Worm (Caenorhabditis elegans) whole organism, late embryonic: ENCODE results near the gene T09A5.14.
A peak's percentile ranks its signal among the peaks of the same experiment; 100 is the strongest.

Experiments
- C08G9.2 ChIP-seq: sonication (generic microtip); optimal IDR thresholded peaks from 2 replicates; lab custom pipeline; 2016; ENCODE audit warnings: mild to moderate bottlenecking, missing genetic modification characterization, moderate library complexity, missing compliant biosample characterization
- F13H6.1 ChIP-seq: sonication (generic microtip); optimal IDR thresholded peaks from 2 replicates; lab custom pipeline; 2016; ENCODE audit warnings: missing genetic modification characterization, missing compliant biosample characterization
- K02D7.2 ChIP-seq: sonication (generic microtip); optimal IDR thresholded peaks from 2 replicates; lab custom pipeline; 2017; ENCODE audit warnings: mild to moderate bottlenecking, missing genetic modification characterization, missing compliant biosample characterization
- T23F11.4 ChIP-seq: fragments of 200-800 bp; sonication (Bioruptor generic); optimal IDR thresholded peaks from 2 replicates; lab custom pipeline; 2018; ENCODE audit warnings: mild to moderate bottlenecking, missing genetic modification characterization, missing compliant biosample characterization
- ama-1 ChIP-seq: fragments of 150-350 bp; optimal IDR thresholded peaks from 2 replicates; lab custom pipeline; 2014
- ceh-14 ChIP-seq: sonication (generic microtip); optimal IDR thresholded peaks from 2 replicates; lab custom pipeline; 2016; ENCODE audit warnings: missing genotype, missing genetic modification characterization, missing compliant biosample characterization
- ceh-18 ChIP-seq: sonication (generic microtip); optimal IDR thresholded peaks from 2 replicates; lab custom pipeline; 2016; ENCODE audit warnings: missing genetic modification characterization, missing compliant biosample characterization
- ceh-2 ChIP-seq: sonication (generic microtip); optimal IDR thresholded peaks from 2 replicates; lab custom pipeline; 2016; ENCODE audit warnings: missing genotype, missing genetic modification characterization, missing compliant biosample characterization
- ceh-24 ChIP-seq: sonication (generic microtip); optimal IDR thresholded peaks from 2 replicates; lab custom pipeline; 2016; ENCODE audit warnings: mild to moderate bottlenecking, missing genetic modification characterization, missing compliant biosample characterization
- ceh-31 ChIP-seq: sonication (generic microtip); optimal IDR thresholded peaks from 2 replicates; lab custom pipeline; 2016; ENCODE audit warnings: missing genetic modification characterization, missing compliant biosample characterization
- ceh-34 ChIP-seq: sonication (generic microtip); optimal IDR thresholded peaks from 2 replicates; lab custom pipeline; 2016; ENCODE audit warnings: mild to moderate bottlenecking, missing genetic modification characterization, missing compliant biosample characterization
- ceh-6 ChIP-seq: fragments of 200-800 bp; sonication (Bioruptor generic); optimal IDR thresholded peaks from 2 replicates; lab custom pipeline; 2018; ENCODE audit warnings: mild to moderate bottlenecking, missing genetic modification characterization, missing compliant biosample characterization
- dmd-4 ChIP-seq: sonication (generic microtip); optimal IDR thresholded peaks from 2 replicates; lab custom pipeline; 2016; ENCODE audit warnings: borderline replicate concordance, missing genetic modification characterization, missing compliant biosample characterization
- elt-2 ChIP-seq: sonication (generic microtip); optimal IDR thresholded peaks from 2 replicates; lab custom pipeline; 2016; ENCODE audit warnings: missing genetic modification reagents, missing genetic modification characterization, missing compliant biosample characterization
- elt-4 ChIP-seq: sonication (generic microtip); optimal IDR thresholded peaks from 2 replicates; lab custom pipeline; 2016; ENCODE audit warnings: missing genetic modification characterization, missing compliant biosample characterization
- ets-4 ChIP-seq: sonication (generic microtip); optimal IDR thresholded peaks from 2 replicates; lab custom pipeline; 2016; ENCODE audit warnings: missing genetic modification characterization, missing compliant biosample characterization
- eyg-1 ChIP-seq: sonication (generic microtip); optimal IDR thresholded peaks from 2 replicates; lab custom pipeline; 2016; ENCODE audit warnings: missing genotype, missing genetic modification characterization, missing compliant biosample characterization
- fax-1 ChIP-seq: sonication (generic microtip); optimal IDR thresholded peaks from 2 replicates; lab custom pipeline; 2016; ENCODE audit warnings: missing genotype, missing genetic modification characterization, missing compliant biosample characterization
- fkh-10 ChIP-seq: fragments of 150-350 bp; optimal IDR thresholded peaks from 2 replicates; lab custom pipeline; 2014; ENCODE audit warnings: missing biosample characterization, missing genetic modification reagents, missing genetic modification characterization
- gmeb-2 ChIP-seq: sonication (generic microtip); optimal IDR thresholded peaks from 2 replicates; lab custom pipeline; 2016; ENCODE audit warnings: missing genetic modification characterization, inconsistent platforms, missing compliant biosample characterization
- hlh-13 ChIP-seq: fragments of 200-800 bp; sonication (Bioruptor generic); optimal IDR thresholded peaks from 2 replicates; lab custom pipeline; 2018; ENCODE audit warnings: mild to moderate bottlenecking, missing genetic modification characterization, missing compliant biosample characterization
- hlh-15 ChIP-seq: sonication (generic microtip); optimal IDR thresholded peaks from 2 replicates; lab custom pipeline; 2016; ENCODE audit warnings: missing genetic modification characterization, missing compliant biosample characterization
- hlh-30 ChIP-seq: sonication (generic microtip); optimal IDR thresholded peaks from 2 replicates; lab custom pipeline; 2017; ENCODE audit warnings: antibody characterized with exemption, missing genetic modification characterization, missing compliant biosample characterization; ENCODE audit not compliant: insufficient read depth
- hlh-6 ChIP-seq: sonication (generic microtip); optimal IDR thresholded peaks from 2 replicates; lab custom pipeline; 2016; ENCODE audit warnings: missing genotype, missing genetic modification characterization, missing compliant biosample characterization
- hlh-8 ChIP-seq: sonication (generic microtip); optimal IDR thresholded peaks from 2 replicates; lab custom pipeline; 2016; ENCODE audit warnings: missing genotype, missing genetic modification characterization, missing compliant biosample characterization
- mec-3 ChIP-seq: sonication (generic microtip); optimal IDR thresholded peaks from 2 replicates; lab custom pipeline; 2016; ENCODE audit warnings: borderline replicate concordance, missing genetic modification characterization, missing compliant biosample characterization
- nfya-1 ChIP-seq: sonication (generic microtip); optimal IDR thresholded peaks from 2 replicates; lab custom pipeline; 2017; ENCODE audit warnings: missing genetic modification characterization, mild to moderate bottlenecking, missing compliant biosample characterization, antibody characterized with exemption, moderate library complexity
- nhr-11 ChIP-seq: fragments of 150-350 bp; optimal IDR thresholded peaks from 2 replicates; lab custom pipeline; 2014; ENCODE audit warnings: missing biosample characterization, missing genetic modification characterization
- odd-2 ChIP-seq: sonication (generic microtip); optimal IDR thresholded peaks from 2 replicates; lab custom pipeline; 2017; ENCODE audit warnings: antibody characterized with exemption, mild to moderate bottlenecking, missing genetic modification characterization, missing compliant biosample characterization
- pag-3 ChIP-seq: sonication (generic microtip); optimal IDR thresholded peaks from 2 replicates; lab custom pipeline; 2016; ENCODE audit warnings: missing compliant biosample characterization, missing genetic modification characterization, borderline replicate concordance
- pat-9 ChIP-seq: fragments of 200-800 bp; sonication (Bioruptor generic); optimal IDR thresholded peaks from 2 replicates; lab custom pipeline; 2018; ENCODE audit warnings: mild to moderate bottlenecking, missing genetic modification characterization, moderate library complexity, missing compliant biosample characterization
- pax-1 ChIP-seq: fragments of 150-350 bp; optimal IDR thresholded peaks from 2 replicates; lab custom pipeline; 2014; ENCODE audit warnings: missing biosample characterization, missing genetic modification characterization
- pros-1 ChIP-seq: fragments of 150-350 bp; optimal IDR thresholded peaks from 2 replicates; lab custom pipeline; 2014; ENCODE audit warnings: missing biosample characterization, missing genetic modification reagents, missing genetic modification characterization
- ref-2 ChIP-seq: sonication (generic microtip); optimal IDR thresholded peaks from 2 replicates; lab custom pipeline; 2016; ENCODE audit warnings: missing genetic modification characterization, missing compliant biosample characterization
- sdc-2 ChIP-seq: sonication (generic microtip); optimal IDR thresholded peaks from 2 replicates; lab custom pipeline; 2016; ENCODE audit warnings: missing genotype, missing genetic modification characterization, missing compliant biosample characterization
- sox-2 ChIP-seq: fragments of 200-800 bp; sonication (Bioruptor generic); IDR thresholded peaks from 2 replicates; pipeline ENCODE4 v1.3.6; 2022; ENCODE audit warnings: missing genetic modification reagents, missing genetic modification characterization, missing compliant biosample characterization
- syd-9 ChIP-seq: sonication (generic microtip); optimal IDR thresholded peaks from 2 replicates; lab custom pipeline; 2016; ENCODE audit warnings: mild to moderate bottlenecking, missing genetic modification characterization, moderate library complexity, missing compliant biosample characterization
- tbx-2 ChIP-seq: sonication (generic microtip); optimal IDR thresholded peaks from 2 replicates; lab custom pipeline; 2016; ENCODE audit warnings: missing genetic modification characterization, missing compliant biosample characterization
- tbx-7 ChIP-seq: sonication (generic microtip); optimal IDR thresholded peaks from 2 replicates; lab custom pipeline; 2016; ENCODE audit warnings: missing genotype, missing genetic modification characterization, missing compliant biosample characterization
- unc-42 ChIP-seq: sonication (generic microtip); optimal IDR thresholded peaks from 2 replicates; lab custom pipeline; 2016; ENCODE audit warnings: missing genotype, missing genetic modification characterization, missing compliant biosample characterization
- unc-55 ChIP-seq: sonication (generic microtip); optimal IDR thresholded peaks from 2 replicates; lab custom pipeline; 2017; ENCODE audit warnings: missing biosample characterization, missing genetic modification reagents, missing genetic modification characterization
- unc-86 ChIP-seq: sonication (generic microtip); optimal IDR thresholded peaks from 2 replicates; lab custom pipeline; 2016; ENCODE audit warnings: missing genetic modification characterization, missing compliant biosample characterization
- zip-5 ChIP-seq: sonication (generic microtip); optimal IDR thresholded peaks from 2 replicates; lab custom pipeline; 2016; ENCODE audit warnings: missing genetic modification characterization, missing compliant biosample characterization
- ztf-16 ChIP-seq: sonication (generic microtip); optimal IDR thresholded peaks from 2 replicates; lab custom pipeline; 2017; ENCODE audit warnings: missing genetic modification characterization, missing compliant biosample characterization

T09A5.14 gene

ce11 chrII:7853679-7854078 is 21.5 kb downstream of the T09A5.14 start, which contains the start of gene T09A5.5:
Gene T09A5.5 (minus strand): TSS chrII:7853779.
- TF ChIP-seq elt-2 (no peak), nhr-11 (tag; lab: Kevin White, UChicago) (no peak), eyg-1 (tag; lab: Kevin White, UChicago) (no peak), odd-2 (tag; lab: Kevin White, UChicago) (no peak), ceh-18 (tag; lab: Kevin White, UChicago) (no peak), ceh-14 (tag; lab: Kevin White, UChicago) (no peak), tbx-7 (tag; lab: Kevin White, UChicago) (no peak), fkh-10 (GFP tag; lab: Kevin White, UChicago) (no peak), pax-1 (no peak), ets-4 (no peak), gmeb-2 (tag; lab: Kevin White, UChicago) (no peak)

ce11 chrII:7854942-7855341 is 22.8 kb downstream of the T09A5.14 start, which contains the start of gene mdt-10:
Gene mdt-10 (minus strand): TSS chrII:7855042.
- TF ChIP-seq K02D7.2 (tag; lab: Kevin White, UChicago): no peak
- no peak for TF ChIP-seq unc-86 (tag; lab: Kevin White, UChicago)
- no peak for TF ChIP-seq pat-9 (tag; lab: Kevin White, UChicago)
- TF ChIP-seq syd-9 (tag; lab: Kevin White, UChicago): no peak
- no peak for TF ChIP-seq ama-1
- TF ChIP-seq pros-1 (tag; lab: Kevin White, UChicago): no peak
- no peak for TF ChIP-seq unc-42 (tag; lab: Kevin White, UChicago)

- no peak for TF ChIP-seq ref-2 (tag; lab: Kevin White, UChicago)
- no peak for TF ChIP-seq ama-1
- no peak for TF ChIP-seq T23F11.4 (GFP tag; lab: Kevin White, UChicago)
- TF ChIP-seq gmeb-2 (tag; lab: Kevin White, UChicago): no peak
- TF ChIP-seq elt-4 (tag; lab: Kevin White, UChicago): no peak
- TF ChIP-seq pros-1 (tag; lab: Kevin White, UChicago): no peak
- no peak for TF ChIP-seq pag-3 (tag; lab: Kevin White, UChicago)
- no peak for TF ChIP-seq tbx-7 (tag; lab: Kevin White, UChicago)
- TF ChIP-seq fax-1 (tag; lab: Kevin White, UChicago): no peak
- TF ChIP-seq hlh-13: no peak
- no peak for TF ChIP-seq hlh-6 (tag; lab: Kevin White, UChicago)
- TF ChIP-seq hlh-30 (tag; lab: Kevin White, UChicago): no peak
- TF ChIP-seq ceh-6 (GFP tag; lab: Kevin White, UChicago): no peak
- no peak for TF ChIP-seq ceh-24 (tag; lab: Kevin White, UChicago)
- no peak for TF ChIP-seq sdc-2 (tag; lab: Kevin White, UChicago)
Measured at ce11 chrII:7855619-7856018, 23.5 kb downstream of the T09A5.14 start, which contains the start of gene mdmh-35. Gene mdmh-35 (minus strand): TSS chrII:7855719.

ce11 chrII:7857485-7858010 is 25.4 kb downstream of the T09A5.14 start, which contains the start of the genes cec-3 and T09A5.15:
Gene cec-3 (minus strand): TSS chrII:7857600.
Gene T09A5.15 (plus strand): TSS chrII:7857960.
- TF ChIP-seq ceh-18 (tag; lab: Kevin White, UChicago) (peak; percentile 15), ceh-6 (GFP tag; lab: Kevin White, UChicago) (no peak), fax-1 (tag; lab: Kevin White, UChicago) (peak; percentile 12), elt-4 (tag; lab: Kevin White, UChicago) (no peak), unc-55 (GFP tag; lab: Kevin White, UChicago) (no peak), nfya-1 (peak; percentile 42), ets-4 (peak; percentile 55), tbx-2 (peak; percentile 82), ceh-31 (tag; lab: Kevin White, UChicago) (peak; percentile 79), T23F11.4 (GFP tag; lab: Kevin White, UChicago) (no peak), ztf-16 (tag; lab: Kevin White, UChicago) (no peak), elt-2 (peak; percentile 49), ceh-34 (tag; lab: Kevin White, UChicago) (peak; percentile 63), unc-42 (tag; lab: Kevin White, UChicago) (peak; percentile 41), F13H6.1 (peak; percentile 27), mec-3 (tag; lab: Kevin White, UChicago) (no peak), hlh-6 (tag; lab: Kevin White, UChicago) (no peak), hlh-8 (tag; lab: Kevin White, UChicago) (peak; percentile 47), ref-2 (tag; lab: Kevin White, UChicago) (peak; percentile 51), zip-5 (tag; lab: Kevin White, UChicago) (peak; percentile 68), sox-2 (GFP tag; lab: Robert Waterston, UW) (no peak), ceh-14 (tag; lab: Kevin White, UChicago) (peak; percentile 38), hlh-15 (tag; lab: Kevin White, UChicago) (no peak), odd-2 (tag; lab: Kevin White, UChicago) (no peak), C08G9.2 (tag; lab: Kevin White, UChicago) (peak; percentile 69), tbx-7 (tag; lab: Kevin White, UChicago) (peak; percentile 31), dmd-4 (tag; lab: Kevin White, UChicago) (no peak), ceh-2 (tag; lab: Kevin White, UChicago) (peak; percentile 65)
